Fruit fly (Drosophila melanogaster): ENCODE data around the gene alpha4GT1.

alpha4GT1 gene

DNA sequence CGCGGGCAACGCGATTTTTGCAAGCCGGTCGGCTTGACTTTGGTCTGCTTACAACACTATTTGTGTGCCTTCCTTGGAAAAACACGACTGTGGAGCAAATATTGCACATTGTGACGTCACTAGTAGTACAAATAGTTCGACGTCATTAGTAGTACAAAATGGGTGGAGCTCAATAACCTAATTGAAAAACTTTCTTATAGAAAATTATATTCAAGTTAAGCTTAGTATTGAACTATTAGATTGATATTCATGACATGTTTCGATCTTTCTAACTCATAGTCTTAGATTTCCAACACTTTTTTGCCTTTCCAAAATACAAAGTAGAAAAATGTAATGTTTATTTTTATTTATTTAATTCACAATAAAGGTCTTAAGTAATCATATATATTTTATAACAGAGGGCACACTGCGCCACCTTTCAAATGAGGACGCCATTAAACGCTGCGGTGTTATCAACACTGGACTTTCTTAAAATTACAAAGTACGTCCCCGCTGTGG lies 50.5 kb downstream of the alpha4GT1 start, which contains the start of the genes Rrp1 and gammaTub23C (continued):
- TF ChIP-seq CG8388 (GFP tag; optimal IDR thresholded peaks at IDR 0.05) = peak; percentile 89
- TF ChIP-seq Atf-2 (GFP tag; optimal IDR thresholded peaks at IDR 0.05) = peak; percentile 69
- peak; percentile 96 for TF ChIP-seq phol (tag; optimal IDR thresholded peaks at IDR 0.05)
- peak; percentile 88 for TF ChIP-seq CG18764 (GFP tag; optimal IDR thresholded peaks at IDR 0.05)
- TF ChIP-seq CG4707 (GFP tag; optimal IDR thresholded peaks at IDR 0.05) = peak; percentile 47
- TF ChIP-seq CG7745 (tag; optimal IDR thresholded peaks at IDR 0.05) = no peak
- peak; percentile 72 for TF ChIP-seq CG14667 (GFP tag; IDR thresholded peaks at IDR 0.05)
- TF ChIP-seq vfl (GFP tag; optimal IDR thresholded peaks at IDR 0.05) = peak; percentile 80
- TF ChIP-seq Hsf (GFP tag; optimal IDR thresholded peaks at IDR 0.05) = peak; percentile 90
- peak; percentile 74 for TF ChIP-seq CG6854 (GFP tag; optimal IDR thresholded peaks at IDR 0.05)
- peak; percentile 67 for TF ChIP-seq Camta (GFP tag; optimal IDR thresholded peaks at IDR 0.05)
- peak; percentile 62 for TF ChIP-seq BEAF-32 (GFP tag; optimal IDR thresholded peaks at IDR 0.05)
- TF ChIP-seq CG1792 (GFP tag; optimal IDR thresholded peaks at IDR 0.05) = peak; percentile 56
- TF ChIP-seq al (GFP tag; IDR thresholded peaks at IDR 0.05) = peak; percentile 87
- peak; percentile 68 for TF ChIP-seq CG7928 (GFP tag; optimal IDR thresholded peaks at IDR 0.05)
- peak; percentile 90 for TF ChIP-seq Fer1 (GFP tag; optimal IDR thresholded peaks at IDR 0.05)
- TF ChIP-seq CG16813 (GFP tag; IDR thresholded peaks at IDR 0.05; ENCODE audit: partially characterized antibody) = no peak
- TF ChIP-seq CG12942 (GFP tag; optimal IDR thresholded peaks at IDR 0.05) = peak; percentile 88
- TF ChIP-seq sna (GFP tag; IDR thresholded peaks at IDR 0.05; ENCODE audit: partially characterized antibody) = no peak
- TF ChIP-seq gcm2 (GFP tag; optimal IDR thresholded peaks at IDR 0.05) = peak; percentile 55
- TF ChIP-seq ttk (GFP tag; IDR thresholded peaks at IDR 0.05) = peak; percentile 80
- peak; percentile 67 for TF ChIP-seq CG8089 (GFP tag; optimal IDR thresholded peaks at IDR 0.05)
- peak; percentile 15 for TF ChIP-seq ERR (GFP tag; optimal IDR thresholded peaks at IDR 0.05)
- TF ChIP-seq CG16815 (GFP tag; optimal IDR thresholded peaks at IDR 0.05) = peak; percentile 94
- TF ChIP-seq cato (GFP tag; optimal IDR thresholded peaks at IDR 0.05; ENCODE audit: borderline replicate concordance) = peak; percentile 92
- TF ChIP-seq Ets65A (GFP tag) = peak; percentile 95
- peak; percentile 88 for TF ChIP-seq CG3065 (GFP tag; optimal IDR thresholded peaks at IDR 0.05)
- TF ChIP-seq HHEX (GFP tag; optimal IDR thresholded peaks at IDR 0.05) = peak; percentile 90
- peak; percentile 74; the same call in 2 of the 3 replicates for TF ChIP-seq CG34422 (GFP tag; IDR thresholded peaks at IDR 0.05)
- TF ChIP-seq trh (GFP tag; optimal IDR thresholded peaks at IDR 0.05) = peak; percentile 78
- TF ChIP-seq TFAM (GFP tag; optimal IDR thresholded peaks at IDR 0.05) = peak; percentile 41
- peak; percentile 88 for TF ChIP-seq BtbVII (GFP tag; optimal IDR thresholded peaks at IDR 0.05)
- TF ChIP-seq scrt (GFP tag; optimal IDR thresholded peaks at IDR 0.05) = peak; percentile 71
- peak; percentile 46 for TF ChIP-seq CG17802 (tag; optimal IDR thresholded peaks at IDR 0.05)
- peak; percentile 69 for TF ChIP-seq tup (GFP tag; optimal IDR thresholded peaks at IDR 0.05)
- TF ChIP-seq abd-A (tag; optimal IDR thresholded peaks at IDR 0.05) = no peak
- TF ChIP-seq CG1602 (GFP tag; optimal IDR thresholded peaks at IDR 0.05) = peak; percentile 94
- TF ChIP-seq fd64A (GFP tag; optimal IDR thresholded peaks at IDR 0.05) = peak; percentile 46
- TF ChIP-seq Atf6 (GFP tag; IDR thresholded peaks at IDR 0.05) = peak; percentile 80
- 0 out of 3 replicates have a peak, but pooled peaks have one; percentile 33 for TF ChIP-seq CG6175 (GFP tag; IDR thresholded peaks at IDR 0.05)
- peak; percentile 89 for TF ChIP-seq dmrt99B (tag; optimal IDR thresholded peaks at IDR 0.05)
- peak; percentile 66; the same call in 1 of the 2 replicates for TF ChIP-seq CG1024 (GFP tag; IDR thresholded peaks at IDR 0.05)
- TF ChIP-seq CG14441 (GFP tag; IDR thresholded peaks at IDR 0.05) = peak; percentile 81
- TF ChIP-seq Vsx1 (GFP tag; optimal IDR thresholded peaks at IDR 0.05) = no peak
- no peak for TF ChIP-seq CG7963 (GFP tag; IDR thresholded peaks at IDR 0.05; ENCODE audit: partially characterized antibody)
- peak; percentile 53 for TF ChIP-seq CG13123 (GFP tag; optimal IDR thresholded peaks at IDR 0.05)
- TF ChIP-seq CG30403 (GFP tag; optimal IDR thresholded peaks at IDR 0.05) = peak; percentile 97
- peak; percentile 87 for TF ChIP-seq CG18476 (GFP tag; optimal IDR thresholded peaks at IDR 0.05)
- peak; percentile 63 for TF ChIP-seq CG10565 (GFP tag; optimal IDR thresholded peaks at IDR 0.05)

Measured in whole organism, embryonic.